Worm (Caenorhabditis elegans) whole organism, young adult: ENCODE data around the gene rpn-3.

ENCODE experiments used
- C06A6.2 ChIP-seq: fragments of 200-800 bp; sonication (Bioruptor generic); conservative IDR thresholded peaks from 2 replicates; pipeline ENCODE4 v1.3.6; 2022; ENCODE audit warnings: missing genetic modification characterization, missing compliant biosample characterization
- F22D6.2 ChIP-seq: sonication (generic microtip); optimal IDR thresholded peaks from 2 replicates; lab custom pipeline; 2016; ENCODE audit warnings: mild to moderate bottlenecking, missing genetic modification characterization, missing compliant biosample characterization
- F33H1.4 ChIP-seq: fragments of 200-800 bp; sonication (Bioruptor generic); IDR thresholded peaks from 2 replicates; pipeline ENCODE4 v1.3.6; 2022; ENCODE audit warnings: missing genetic modification reagents, missing genetic modification characterization, missing compliant biosample characterization
- F37B4.10 ChIP-seq: fragments of 200-800 bp; sonication (Bioruptor generic); IDR thresholded peaks from 2 replicates; pipeline ENCODE4 v1.3.6; 2022; ENCODE audit warnings: missing genetic modification characterization, missing compliant biosample characterization
- Y53G8AR.9 ChIP-seq: fragments of 200-800 bp; sonication (Bioruptor generic); conservative IDR thresholded peaks from 2 replicates; pipeline ENCODE4 v1.3.6; 2022; ENCODE audit warnings: missing genetic modification reagents, missing genetic modification characterization, missing compliant biosample characterization
- Y56A3A.18 ChIP-seq: fragments of 200-800 bp; sonication (Bioruptor generic); IDR thresholded peaks from 2 replicates; pipeline ENCODE4 v1.3.6; 2022; ENCODE audit warnings: missing genetic modification reagents, missing genetic modification characterization, missing compliant biosample characterization
- Y79H2A.3 ChIP-seq: fragments of 200-800 bp; sonication (Bioruptor generic); conservative IDR thresholded peaks from 2 replicates; pipeline ENCODE4 v1.3.6; 2022; ENCODE audit warnings: missing genetic modification reagents, missing genetic modification characterization, missing compliant biosample characterization
- aptf-2 ChIP-seq: fragments of 200-800 bp; sonication (Bioruptor generic); conservative IDR thresholded peaks from 2 replicates; pipeline ENCODE4 v1.3.6; 2022; ENCODE audit warnings: missing genetic modification reagents, missing genetic modification characterization, missing compliant biosample characterization
- athp-1 ChIP-seq: sonication (generic microtip); optimal IDR thresholded peaks from 2 replicates; lab custom pipeline; 2017; ENCODE audit warnings: mild to moderate bottlenecking, missing genetic modification characterization, missing compliant biosample characterization
- attf-6 ChIP-seq: fragments of 200-800 bp; sonication (Bioruptor generic); IDR thresholded peaks from 2 replicates; pipeline ENCODE4 v1.3.6; 2022; ENCODE audit warnings: missing genetic modification reagents, missing genetic modification characterization, missing compliant biosample characterization
- bed-1 ChIP-seq: fragments of 200-800 bp; sonication (Bioruptor generic); IDR thresholded peaks from 2 replicates; pipeline ENCODE4 v1.3.6; 2022; ENCODE audit warnings: missing genetic modification reagents, missing genetic modification characterization, missing compliant biosample characterization
- ceh-100 ChIP-seq: fragments of 200-800 bp; sonication (Bioruptor generic); IDR thresholded peaks from 2 replicates; pipeline ENCODE4 v1.3.6; 2022; ENCODE audit warnings: missing genetic modification reagents, missing genetic modification characterization, missing compliant biosample characterization
- ceh-40 ChIP-seq: fragments of 200-800 bp; sonication (Bioruptor generic); IDR thresholded peaks from 2 replicates; pipeline ENCODE4 v1.3.6; 2022; ENCODE audit warnings: missing genetic modification characterization, missing compliant biosample characterization
- ceh-58 ChIP-seq: fragments of 200-800 bp; sonication (Bioruptor generic); IDR thresholded peaks from 2 replicates; pipeline ENCODE4 v1.3.6; 2022; ENCODE audit warnings: missing genetic modification characterization, missing compliant biosample characterization
- ceh-79 ChIP-seq: sonication (generic microtip); optimal IDR thresholded peaks from 2 replicates; lab custom pipeline; 2017; ENCODE audit warnings: mild to moderate bottlenecking, missing genetic modification characterization, missing compliant biosample characterization
- chd-7 ChIP-seq: sonication (generic microtip); optimal IDR thresholded peaks from 2 replicates; lab custom pipeline; 2016; ENCODE audit warnings: mild to moderate bottlenecking, missing genetic modification characterization, moderate library complexity, missing compliant biosample characterization
- dox-1 ChIP-seq: fragments of 200-800 bp; sonication (Bioruptor generic); IDR thresholded peaks from 2 replicates; pipeline ENCODE4 v1.3.6; 2022; ENCODE audit warnings: missing genetic modification reagents, missing genetic modification characterization, missing compliant biosample characterization
- efl-1 ChIP-seq: fragments of 150-350 bp; optimal IDR thresholded peaks from 2 replicates; lab custom pipeline; 2014; ENCODE audit warnings: missing biosample characterization, missing genetic modification reagents, missing genetic modification characterization
- fkh-3 ChIP-seq: sonication (generic microtip); optimal IDR thresholded peaks from 2 replicates; lab custom pipeline; 2016; ENCODE audit warnings: mild to moderate bottlenecking, missing genetic modification characterization, missing compliant biosample characterization
- gei-17 ChIP-seq: fragments of 200-800 bp; sonication (Bioruptor generic); optimal IDR thresholded peaks from 2 replicates; lab custom pipeline; 2018; ENCODE audit warnings: mild to moderate bottlenecking, missing genetic modification characterization, missing compliant biosample characterization
- hrde-1 ChIP-seq: sonication (generic microtip); optimal IDR thresholded peaks from 2 replicates; lab custom pipeline; 2016; ENCODE audit warnings: missing genetic modification characterization, mild to moderate bottlenecking, missing compliant biosample characterization, moderate library complexity, missing genotype, missing genetic modification reagents, borderline replicate concordance
- hsf-1 ChIP-seq: fragments of 200-800 bp; sonication (Bioruptor generic); IDR thresholded peaks from 2 replicates; pipeline ENCODE4 v1.3.6; 2022; ENCODE audit warnings: missing genetic modification reagents, missing genetic modification characterization, missing compliant biosample characterization
- lag-1 ChIP-seq: fragments of 200-800 bp; sonication (Bioruptor generic); IDR thresholded peaks from 2 replicates; pipeline ENCODE4 v1.3.6; 2022; ENCODE audit warnings: missing genetic modification reagents, missing genetic modification characterization, missing compliant biosample characterization
- lin-26 ChIP-seq: fragments of 200-800 bp; sonication (Bioruptor generic); IDR thresholded peaks from 2 replicates; pipeline ENCODE4 v1.3.6; 2022; ENCODE audit warnings: missing genetic modification reagents, missing genetic modification characterization, missing compliant biosample characterization
- lin-35 ChIP-seq, 3 experiments: fragments of 150-350 bp in 2 of 3; sonication (generic microtip) in 1 of 3; optimal IDR thresholded peaks; 2 replicates each; lab custom pipeline; 2014 to 2018; ENCODE audit warnings: missing biosample characterization in 3 of 3, missing genetic modification characterization in 3 of 3, missing genetic modification reagents in 3 of 3
- lin-54 ChIP-seq: fragments of 200-800 bp; sonication (Bioruptor generic); optimal IDR thresholded peaks from 2 replicates; lab custom pipeline; 2018; ENCODE audit warnings: mild to moderate bottlenecking, missing genetic modification characterization, missing compliant biosample characterization
- lir-1 ChIP-seq: fragments of 200-800 bp; sonication (Bioruptor generic); conservative IDR thresholded peaks from 2 replicates; pipeline ENCODE4 v1.3.6; 2022; ENCODE audit warnings: missing genetic modification reagents, missing genetic modification characterization, missing compliant biosample characterization
- lsl-1 ChIP-seq: fragments of 200-800 bp; sonication (Bioruptor generic); optimal IDR thresholded peaks from 2 replicates; lab custom pipeline; 2018; ENCODE audit warnings: mild to moderate bottlenecking, missing genetic modification characterization, moderate library complexity, missing compliant biosample characterization
- lsy-27 ChIP-seq: sonication (generic microtip); optimal IDR thresholded peaks from 2 replicates; lab custom pipeline; 2017; ENCODE audit warnings: missing genetic modification characterization, mild to moderate bottlenecking, missing compliant biosample characterization, antibody characterized with exemption, missing genotype, borderline replicate concordance; ENCODE audit not compliant: insufficient read depth
- madf-10 ChIP-seq: sonication (generic microtip); optimal IDR thresholded peaks from 2 replicates; lab custom pipeline; 2016; ENCODE audit warnings: mild to moderate bottlenecking, missing genetic modification characterization, missing compliant biosample characterization
- madf-8 ChIP-seq: fragments of 200-800 bp; sonication (Bioruptor generic); conservative IDR thresholded peaks from 2 replicates; pipeline ENCODE4 v1.3.6; 2022; ENCODE audit warnings: missing genetic modification reagents, missing genetic modification characterization, missing compliant biosample characterization
- nfyb-1 ChIP-seq: fragments of 200-800 bp; sonication (Bioruptor generic); IDR thresholded peaks from 2 replicates; pipeline ENCODE4 v1.3.6; 2022; ENCODE audit warnings: missing genetic modification reagents, missing genetic modification characterization, missing compliant biosample characterization
- pbrm-1 ChIP-seq: fragments of 200-800 bp; sonication (Bioruptor generic); IDR thresholded peaks from 2 replicates; pipeline ENCODE4 v1.3.6; 2022; ENCODE audit warnings: missing genetic modification reagents, missing genetic modification characterization, missing compliant biosample characterization
- rpc-1 ChIP-seq, 2 experiments: fragments of 150-350 bp in 1 of 2; sonication (generic microtip) in 1 of 2; optimal IDR thresholded peaks; 2 replicates each; lab custom pipeline; 2014 to 2018; ENCODE audit warnings: missing biosample characterization in 1 of 2, missing genetic modification characterization in 1 of 2, missing genetic modification reagents in 1 of 2, missing genotype in 1 of 2
- snpc-3.4 ChIP-seq: sonication (generic microtip); optimal IDR thresholded peaks from 2 replicates; lab custom pipeline; 2017; ENCODE audit warnings: missing genetic modification characterization, mild to moderate bottlenecking, missing compliant biosample characterization, antibody characterized with exemption, moderate library complexity, missing genotype, missing genetic modification reagents
- snpc-4 ChIP-seq, 5 experiments: fragments of 150-350 bp in 1 of 5; sonication (generic microtip) in 4 of 5; optimal IDR thresholded peaks; 2 replicates each; lab custom pipeline; 2014 to 2018; ENCODE audit warnings: missing genetic modification characterization in 5 of 5, missing biosample characterization in 3 of 5, antibody characterized with exemption in 2 of 5, mild to moderate bottlenecking in 2 of 5, missing compliant biosample characterization in 2 of 5, missing genotype in 2 of 5, moderate library complexity in 2 of 5, missing genetic modification reagents in 1 of 5
- sptf-2 ChIP-seq: fragments of 200-800 bp; sonication (Bioruptor generic); optimal IDR thresholded peaks from 2 replicates; lab custom pipeline; 2018; ENCODE audit warnings: mild to moderate bottlenecking, missing genetic modification characterization, missing compliant biosample characterization
- tbp1 ChIP-seq: fragments of 200-800 bp; sonication (Bioruptor generic); optimal IDR thresholded peaks from 2 replicates; lab custom pipeline; 2018; ENCODE audit warnings: mild to moderate bottlenecking, missing genetic modification characterization, missing compliant biosample characterization
- tlf-1 ChIP-seq: fragments of 200-800 bp; sonication (Bioruptor generic); optimal IDR thresholded peaks from 2 replicates; lab custom pipeline; 2018; ENCODE audit warnings: mild to moderate bottlenecking, missing genetic modification characterization, missing compliant biosample characterization
- unc-130 ChIP-seq: sonication (generic microtip); optimal IDR thresholded peaks from 2 replicates; lab custom pipeline; 2016; ENCODE audit warnings: missing genetic modification reagents, missing genetic modification characterization, missing compliant biosample characterization
- zfh-2 ChIP-seq: fragments of 200-800 bp; sonication (Bioruptor generic); conservative IDR thresholded peaks from 2 replicates; pipeline ENCODE4 v1.3.6; 2022; ENCODE audit warnings: missing genetic modification reagents, missing genetic modification characterization, missing compliant biosample characterization
- zim-3 ChIP-seq: sonication (generic microtip); optimal IDR thresholded peaks from 2 replicates; lab custom pipeline; 2017; ENCODE audit warnings: mild to moderate bottlenecking, missing genetic modification characterization, moderate library complexity, missing compliant biosample characterization
- ztf-18 ChIP-seq: sonication (generic microtip); optimal IDR thresholded peaks from 2 replicates; lab custom pipeline; 2016; ENCODE audit warnings: missing genotype, mild to moderate bottlenecking, missing genetic modification characterization, missing compliant biosample characterization
- ztf-25 ChIP-seq: fragments of 200-800 bp; sonication (Bioruptor generic); IDR thresholded peaks from 2 replicates; pipeline ENCODE4 v1.3.6; 2022; ENCODE audit warnings: missing genetic modification reagents, missing genetic modification characterization, missing compliant biosample characterization
- ztf-26 ChIP-seq: sonication (generic microtip); optimal IDR thresholded peaks from 2 replicates; lab custom pipeline; 2017; ENCODE audit warnings: missing genetic modification characterization, missing compliant biosample characterization
- ztf-28 ChIP-seq: fragments of 200-800 bp; sonication (Bioruptor generic); IDR thresholded peaks from 2 replicates; pipeline ENCODE4 v1.3.6; 2022; ENCODE audit warnings: missing genetic modification reagents, missing genetic modification characterization, missing compliant biosample characterization

Gene rpn-3

ce11 chrIII:8446061-8446460 lies 1.1 kb upstream of the rpn-3 start (continued):
- no peak for TF ChIP-seq ceh-79 (tag; lab: Kevin White, UChicago)
- no peak for TF ChIP-seq F37B4.10 (GFP tag; lab: Robert Waterston, UW)

DNA sequence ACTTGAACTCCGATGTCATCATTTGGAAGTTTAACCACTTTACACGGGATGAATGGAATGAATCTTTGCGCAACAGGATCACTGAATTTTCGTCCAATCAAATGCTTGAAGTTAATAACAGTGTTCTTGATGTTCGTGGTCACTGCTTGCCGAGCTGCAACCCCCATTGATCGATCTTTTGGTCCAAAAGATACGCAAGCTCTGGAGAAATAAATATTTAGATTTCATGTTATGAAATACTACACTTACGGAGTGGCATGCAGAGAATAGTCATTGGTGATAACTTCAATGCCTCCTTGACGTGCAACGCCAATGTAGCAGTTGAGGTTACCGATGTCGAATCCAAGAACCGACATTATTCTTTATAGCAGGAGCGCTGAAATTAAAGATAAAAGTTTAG lies 619 bp upstream of the rpn-3 start, which contains the start of gene hsp-110:
TSS of gene hsp-110 (minus strand) at position 376 of the 400 bp plus-strand sequence.
- 0 out of 2 replicates have a peak, but pooled peaks have one; percentile 12 for TF ChIP-seq pbrm-1 (GFP tag; lab: Robert Waterston, UW)
- TF ChIP-seq attf-6 (GFP tag; lab: Robert Waterston, UW): no peak
- no peak for TF ChIP-seq nfyb-1 (GFP tag; lab: Robert Waterston, UW)
- no peak for TF ChIP-seq snpc-4 (GFP tag; optimal IDR thresholded peaks at IDR 0.05; lab: Kevin White, UChicago)
- peak in 1 of 4 experiments; percentile 18 for TF ChIP-seq snpc-4 (tag; optimal IDR thresholded peaks at IDR 0.05; lab: Kevin White, UChicago)
- TF ChIP-seq tlf-1 (GFP tag; lab: Kevin White, UChicago): no peak
- no peak for TF ChIP-seq Y56A3A.18 (GFP tag; lab: Robert Waterston, UW)
- no peak for TF ChIP-seq lin-54
- TF ChIP-seq hsf-1 (GFP tag; lab: Robert Waterston, UW): no peak
- TF ChIP-seq snpc-3.4: no peak
- no peak for TF ChIP-seq gei-17 (GFP tag; lab: Kevin White, UChicago)
- TF ChIP-seq F37B4.10 (GFP tag; lab: Robert Waterston, UW): no peak
- TF ChIP-seq unc-130: no peak
- TF ChIP-seq ceh-100 (GFP tag; lab: Robert Waterston, UW): no peak
- TF ChIP-seq lag-1: no peak
- TF ChIP-seq ztf-18 (tag; lab: Kevin White, UChicago): peak; percentile 24
- TF ChIP-seq sptf-2 (GFP tag; lab: Kevin White, UChicago): peak; percentile 75
- no peak for TF ChIP-seq tbp1 (GFP tag; lab: Kevin White, UChicago)
- TF ChIP-seq lin-35 (GFP tag; optimal IDR thresholded peaks at IDR 0.05; lab: Kevin White, UChicago): no peak
- no peak for TF ChIP-seq aptf-2 (GFP tag; lab: Robert Waterston, UW)
- no peak for TF ChIP-seq ztf-28 (GFP tag; lab: Robert Waterston, UW)
- TF ChIP-seq madf-10 (tag; lab: Kevin White, UChicago): no peak
- no peak for TF ChIP-seq zfh-2 (GFP tag; lab: Robert Waterston, UW)
- no peak for TF ChIP-seq madf-8 (GFP tag; lab: Robert Waterston, UW)
- TF ChIP-seq C06A6.2 (GFP tag; lab: Robert Waterston, UW): no peak
- TF ChIP-seq F22D6.2 (tag; lab: Kevin White, UChicago): no peak
- peak; percentile 18; the same call in 1 of the 2 replicates for TF ChIP-seq ztf-25 (GFP tag; lab: Robert Waterston, UW)
- no peak for TF ChIP-seq hrde-1 (tag; lab: Kevin White, UChicago)
- peak; percentile 67 for TF ChIP-seq lin-26 (GFP tag; lab: Robert Waterston, UW)
- TF ChIP-seq F33H1.4 (GFP tag; lab: Robert Waterston, UW): no peak; the same call in 1 of the 2 replicates
- no peak for TF ChIP-seq efl-1 (GFP tag; lab: Kevin White, UChicago)
- TF ChIP-seq zim-3 (tag; lab: Kevin White, UChicago): no peak
- no peak for TF ChIP-seq athp-1 (tag; lab: Kevin White, UChicago)
- TF ChIP-seq bed-1 (GFP tag; lab: Robert Waterston, UW): no peak
- TF ChIP-seq lsy-27 (tag; lab: Kevin White, UChicago): no peak
- TF ChIP-seq ceh-40 (GFP tag; lab: Robert Waterston, UW): peak; percentile 44; the same call in 1 of the 2 replicates
- TF ChIP-seq dox-1 (GFP tag; lab: Robert Waterston, UW): peak; percentile 82; the same call in 1 of the 2 replicates
- no peak for TF ChIP-seq lsl-1 (GFP tag; lab: Kevin White, UChicago)
- TF ChIP-seq chd-7 (tag; lab: Kevin White, UChicago): no peak
- TF ChIP-seq Y53G8AR.9 (GFP tag; lab: Robert Waterston, UW): no peak
- no peak for TF ChIP-seq ceh-58
- no peak for TF ChIP-seq rpc-1 (optimal IDR thresholded peaks at IDR 0.05; lab: Kevin White, UChicago)
- no peak for TF ChIP-seq rpc-1 (tag; optimal IDR thresholded peaks at IDR 0.05; lab: Kevin White, UChicago)
- TF ChIP-seq Y79H2A.3 (GFP tag; lab: Robert Waterston, UW): no peak
- TF ChIP-seq lir-1 (GFP tag; lab: Robert Waterston, UW): no peak
- no peak for TF ChIP-seq fkh-3
- no peak for TF ChIP-seq ztf-26 (tag; lab: Kevin White, UChicago)
